Fruit fly (Drosophila melanogaster) whole organism, embryonic: ENCODE data around the gene CG4730.
A peak's percentile ranks its signal among the peaks of the same experiment; 100 is the strongest.

ENCODE experiments used
- Asciz ChIP-seq: fragments of 200-800 bp; sonication (Bioruptor generic); optimal IDR thresholded peaks from 2 replicates; lab custom pipeline; 2017; ENCODE audit warnings: missing biosample characterization, mild to moderate bottlenecking, missing genetic modification characterization, missing genetic modification reagents
- CG10147 ChIP-seq: fragments of 200-800 bp; sonication (Bioruptor generic); optimal IDR thresholded peaks from 2 replicates; lab custom pipeline; 2019; ENCODE audit warnings: missing biosample characterization, mild to moderate bottlenecking, missing genetic modification characterization, moderate library complexity
- CG10267 ChIP-seq: fragments of 200-800 bp; sonication (Bioruptor generic); optimal IDR thresholded peaks from 2 replicates; lab custom pipeline; 2018; ENCODE audit warnings: missing biosample characterization, mild to moderate bottlenecking, missing genetic modification characterization, moderate library complexity
- CG10462 ChIP-seq: fragments of 200-800 bp; sonication (Bioruptor generic); optimal IDR thresholded peaks from 2 replicates; lab custom pipeline; 2016; ENCODE audit warnings: missing biosample characterization, missing genetic modification characterization
- CG10979 ChIP-seq: fragments of 200-800 bp; sonication (Bioruptor generic); optimal IDR thresholded peaks from 2 replicates; lab custom pipeline; 2018; ENCODE audit warnings: missing biosample characterization, mild to moderate bottlenecking, missing genetic modification characterization, moderate library complexity
- CG1233 ChIP-seq: fragments of 200-800 bp; sonication (Bioruptor generic); optimal IDR thresholded peaks from 4 replicates; lab custom pipeline; 2018; ENCODE audit warnings: missing biosample characterization, mild to moderate bottlenecking, missing genetic modification characterization
- CG13287 ChIP-seq: fragments of 200-800 bp; sonication (Bioruptor generic); IDR thresholded peaks from 2 replicates; pipeline ENCODE4 v1.3.6; 2022; ENCODE audit warnings: missing biosample characterization, missing genetic modification characterization; ENCODE audit not compliant: partially characterized antibody
- CG14014 ChIP-seq: fragments of 200-800 bp; sonication (Bioruptor generic); IDR thresholded peaks from 2 replicates; pipeline ENCODE4 v1.3.6; 2022; ENCODE audit warnings: missing biosample characterization, missing genetic modification characterization
- CG15514 ChIP-seq: fragments of 200-800 bp; sonication (Bioruptor generic); optimal IDR thresholded peaks from 3 replicates; lab custom pipeline; 2017; ENCODE audit warnings: missing biosample characterization, missing genetic modification characterization, mild to moderate bottlenecking, moderate library complexity, missing genetic modification reagents
- CG18262 ChIP-seq: fragments of 200-800 bp; optimal IDR thresholded peaks from 3 replicates; lab custom pipeline; 2019; ENCODE audit warnings: missing biosample characterization, mild to moderate bottlenecking, missing genetic modification characterization, moderate library complexity
- CG18619 ChIP-seq: fragments of 200-800 bp; sonication (Bioruptor generic); optimal IDR thresholded peaks from 3 replicates; lab custom pipeline; 2017; ENCODE audit warnings: missing biosample characterization, mild to moderate bottlenecking, missing genetic modification characterization
- CG31365 ChIP-seq: fragments of 200-800 bp; sonication (Bioruptor generic); optimal IDR thresholded peaks from 2 replicates; lab custom pipeline; 2018; ENCODE audit warnings: missing biosample characterization, mild to moderate bottlenecking, missing genetic modification characterization
- CG3163 ChIP-seq: fragments of 200-800 bp; sonication (Bioruptor generic); optimal IDR thresholded peaks from 3 replicates; lab custom pipeline; 2016; ENCODE audit warnings: missing biosample characterization, missing genetic modification characterization
- CG3407 ChIP-seq: fragments of 200-800 bp; sonication (Bioruptor generic); optimal IDR thresholded peaks from 2 replicates; lab custom pipeline; 2018; ENCODE audit warnings: missing biosample characterization, mild to moderate bottlenecking, missing genetic modification characterization
- CG6683 ChIP-seq: fragments of 200-800 bp; sonication (Bioruptor generic); optimal IDR thresholded peaks from 2 replicates; lab custom pipeline; 2017; ENCODE audit warnings: missing biosample characterization, mild to moderate bottlenecking, missing genetic modification characterization, missing genetic modification reagents
- CG7556 ChIP-seq: fragments of 200-800 bp; sonication (Bioruptor generic); optimal IDR thresholded peaks from 2 replicates; lab custom pipeline; 2017; ENCODE audit warnings: missing biosample characterization, mild to moderate bottlenecking, missing genetic modification characterization
- CG8388 ChIP-seq: fragments of 200-800 bp; sonication (Bioruptor generic); optimal IDR thresholded peaks from 2 replicates; lab custom pipeline; 2019; ENCODE audit warnings: missing biosample characterization, mild to moderate bottlenecking, missing genetic modification characterization, moderate library complexity
- CG8924 ChIP-seq: fragments of 200-800 bp; optimal IDR thresholded peaks from 3 replicates; lab custom pipeline; 2019; ENCODE audit warnings: missing biosample characterization, mild to moderate bottlenecking, missing genetic modification characterization, moderate library complexity
- CoRest ChIP-seq: fragments of 200-800 bp; sonication (Bioruptor generic); optimal IDR thresholded peaks from 3 replicates; lab custom pipeline; 2018; ENCODE audit warnings: missing biosample characterization, mild to moderate bottlenecking, missing genetic modification characterization, moderate library complexity
- Dek ChIP-seq: fragments of 200-800 bp; sonication (Bioruptor generic); optimal IDR thresholded peaks from 3 replicates; lab custom pipeline; 2019; ENCODE audit warnings: missing biosample characterization, mild to moderate bottlenecking, missing genetic modification characterization, moderate library complexity
- E2f2 ChIP-seq: fragments of 200-800 bp; sonication (Bioruptor generic); IDR thresholded peaks from 2 replicates; pipeline ENCODE4 v1.3.6; 2022; ENCODE audit warnings: missing biosample characterization, missing genetic modification characterization
- Gug ChIP-seq: fragments of 200-800 bp; sonication (Bioruptor generic); IDR thresholded peaks from 4 replicates; pipeline ENCODE4 v1.3.6; 2022; ENCODE audit warnings: missing biosample characterization, missing genetic modification characterization
- Hand ChIP-seq: fragments of 200-800 bp; sonication (Bioruptor generic); optimal IDR thresholded peaks from 2 replicates; lab custom pipeline; 2017; ENCODE audit warnings: mild to moderate bottlenecking, missing biosample characterization, missing genetic modification reagents, missing genetic modification characterization
- Hey ChIP-seq: fragments of 200-800 bp; sonication (Bioruptor generic); optimal IDR thresholded peaks from 3 replicates; lab custom pipeline; 2018; ENCODE audit warnings: missing biosample characterization, mild to moderate bottlenecking, missing genetic modification characterization
- Lpt ChIP-seq: fragments of >200 bp; optimal IDR thresholded peaks from 2 replicates; lab custom pipeline; 2018; ENCODE audit warnings: missing biosample characterization, missing genetic modification characterization
- Mad ChIP-seq: fragments of 200-800 bp; sonication (Bioruptor generic); optimal IDR thresholded peaks from 2 replicates; lab custom pipeline; 2016; ENCODE audit warnings: missing biosample characterization, missing genetic modification characterization
- Mes4 ChIP-seq: fragments of 200-800 bp; sonication (Bioruptor generic); optimal IDR thresholded peaks from 2 replicates; lab custom pipeline; 2016; ENCODE audit warnings: missing biosample characterization, missing genetic modification characterization
- Neu2 ChIP-seq: fragments of 200-800 bp; sonication (Bioruptor generic); optimal IDR thresholded peaks from 3 replicates; lab custom pipeline; 2016; ENCODE audit warnings: missing biosample characterization, missing genetic modification characterization, borderline replicate concordance
- Side ChIP-seq: fragments of 200-800 bp; sonication (Bioruptor generic); optimal IDR thresholded peaks from 2 replicates; lab custom pipeline; 2016; ENCODE audit warnings: missing biosample characterization, missing genetic modification characterization
- Trl ChIP-seq, 3 experiments: fragments of >200 bp in 2 of 3; fragments of 200-800 bp in 1 of 3; sonication (Bioruptor generic) in 1 of 3; optimal IDR thresholded peaks; 2 replicates in 1 of 3; 3 replicates in 2 of 3; lab custom pipeline; 2016 to 2017; ENCODE audit warnings: missing biosample characterization in 1 of 3, missing genetic modification characterization in 1 of 3
- YL-1 ChIP-seq: fragments of 200-800 bp; sonication (Bioruptor generic); optimal IDR thresholded peaks from 3 replicates; lab custom pipeline; 2017; ENCODE audit warnings: missing biosample characterization, mild to moderate bottlenecking, missing genetic modification characterization
- bsh ChIP-seq, 2 experiments: fragments of 200-800 bp; sonication (Bioruptor generic); optimal IDR thresholded peaks; 2 replicates each; lab custom pipeline; 2017 to 2018; ENCODE audit warnings: mild to moderate bottlenecking in 2 of 2, missing biosample characterization in 2 of 2, missing genetic modification characterization in 2 of 2, moderate library complexity in 1 of 2
- ewg ChIP-seq: fragments of 200-800 bp; sonication (Bioruptor generic); optimal IDR thresholded peaks from 3 replicates; lab custom pipeline; 2017; ENCODE audit warnings: mild to moderate bottlenecking, missing biosample characterization, missing genetic modification reagents, missing genetic modification characterization
- grau ChIP-seq: fragments of 200-800 bp; optimal IDR thresholded peaks from 3 replicates; lab custom pipeline; 2019; ENCODE audit warnings: missing biosample characterization, mild to moderate bottlenecking, missing genetic modification characterization, moderate library complexity
- grn ChIP-seq: fragments of 200-800 bp; sonication (Bioruptor generic); optimal IDR thresholded peaks from 3 replicates; lab custom pipeline; 2017; ENCODE audit warnings: missing biosample characterization, missing genetic modification characterization
- luna ChIP-seq: fragments of 200-800 bp; sonication (Bioruptor generic); optimal IDR thresholded peaks from 2 replicates; lab custom pipeline; 2016; ENCODE audit warnings: missing biosample characterization, missing genetic modification characterization
- mld ChIP-seq: fragments of 200-800 bp; sonication (Bioruptor generic); IDR thresholded peaks from 3 replicates; pipeline ENCODE4 v1.3.6; 2022; ENCODE audit warnings: missing biosample characterization, missing genetic modification characterization; ENCODE audit not compliant: partially characterized antibody
- nom ChIP-seq: fragments of 200-800 bp; sonication (Bioruptor generic); optimal IDR thresholded peaks from 2 replicates; lab custom pipeline; 2017; ENCODE audit warnings: missing biosample characterization, missing genetic modification characterization, mild to moderate bottlenecking, moderate library complexity, missing genetic modification reagents
- pan ChIP-seq, 4 experiments: fragments of >200 bp in 3 of 4; fragments of 200-800 bp in 1 of 4; sonication (Bioruptor generic) in 1 of 4; optimal IDR thresholded peaks in 3 of 4; IDR thresholded peaks in 1 of 4; 2 replicates each; pipeline versions ENCODE4 v1.3.6 to Lab custom; 2017 to 2022; ENCODE audit warnings: missing biosample characterization in 2 of 4, missing genetic modification characterization in 2 of 4, mixed read lengths in 1 of 4
- peb ChIP-seq: fragments of 200-800 bp; sonication (Bioruptor generic); IDR thresholded peaks from 2 replicates; pipeline ENCODE4 v1.3.6; 2022; ENCODE audit warnings: missing biosample characterization, missing genetic modification characterization
- salm ChIP-seq: fragments of 200-800 bp; sonication (Bioruptor generic); optimal IDR thresholded peaks from 2 replicates; lab custom pipeline; 2018; ENCODE audit warnings: missing biosample characterization, mild to moderate bottlenecking, missing genetic modification characterization
- sens-2 ChIP-seq: fragments of 200-800 bp; sonication (Bioruptor generic); IDR thresholded peaks from 2 replicates; pipeline ENCODE4 v1.3.6; 2022; ENCODE audit warnings: missing biosample characterization, missing genetic modification characterization
- sna ChIP-seq: fragments of 200-800 bp; sonication (Bioruptor generic); IDR thresholded peaks from 2 replicates; pipeline ENCODE4 v1.3.6; 2022; ENCODE audit warnings: missing biosample characterization, missing genetic modification characterization; ENCODE audit not compliant: partially characterized antibody
- tgo ChIP-seq: fragments of 200-800 bp; sonication (Bioruptor generic); IDR thresholded peaks from 3 replicates; pipeline ENCODE4 v1.3.6; 2022; ENCODE audit warnings: missing biosample characterization, missing genetic modification characterization
- tin ChIP-seq: fragments of 200-800 bp; sonication (Bioruptor generic); optimal IDR thresholded peaks from 3 replicates; lab custom pipeline; 2016; ENCODE audit warnings: missing biosample characterization, missing genetic modification characterization
- usp ChIP-seq: fragments of >200 bp; optimal IDR thresholded peaks from 2 replicates; lab custom pipeline; 2017; ENCODE audit warnings: missing biosample characterization, missing genetic modification characterization
- zfh1 ChIP-seq: fragments of 200-800 bp; sonication (Bioruptor generic); IDR thresholded peaks from 3 replicates; pipeline ENCODE4 v1.3.6; 2022; ENCODE audit warnings: missing biosample characterization, missing genetic modification characterization

Gene CG4730

DNA sequence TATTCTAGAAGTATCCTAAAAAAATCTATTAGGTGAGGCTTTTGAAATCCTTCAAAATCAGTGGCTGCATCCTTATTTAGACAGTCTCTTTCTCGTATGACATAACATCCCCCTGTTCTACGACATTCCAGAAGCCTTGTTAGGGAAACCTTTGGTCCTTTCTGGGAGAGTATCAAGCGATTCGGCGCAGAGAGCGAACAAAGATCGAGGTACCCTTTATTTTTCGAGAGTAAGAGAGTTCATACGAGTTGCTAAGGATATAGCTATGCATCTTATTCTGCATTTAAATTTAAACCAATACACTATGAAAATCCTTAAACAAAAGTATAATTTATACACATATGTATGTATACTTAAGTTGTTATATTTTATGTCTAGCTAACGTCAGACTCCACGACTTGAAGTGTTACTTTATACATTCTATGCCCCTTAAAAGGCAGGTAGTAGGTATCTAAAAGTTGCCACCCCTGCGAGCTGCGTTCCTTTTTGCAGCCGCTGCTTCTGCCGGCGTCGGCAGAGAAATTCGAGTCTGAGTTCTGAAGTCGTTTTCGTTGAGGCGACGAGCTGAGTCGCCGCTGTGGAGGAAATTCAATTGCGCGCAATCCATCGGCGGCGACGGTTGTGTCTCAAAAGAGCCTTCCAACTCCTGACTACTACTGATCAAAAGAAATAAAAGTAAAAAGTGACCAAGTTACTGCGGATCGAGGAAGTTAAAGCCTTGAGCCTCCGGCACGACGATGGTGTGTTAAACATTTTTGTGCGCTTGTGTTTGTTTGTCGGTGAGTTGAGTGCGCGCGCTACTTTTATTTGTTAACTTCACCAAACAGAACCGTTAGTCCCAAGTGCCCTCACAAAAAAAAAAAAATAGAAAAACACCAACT lies 40.9 kb downstream of the CG4730 start, which contains the start of gene jigr1 (continued):
- no peak for TF ChIP-seq CG10147
- no peak for TF ChIP-seq Gug
- TF ChIP-seq sna (GFP tag; lab: Robert Waterston, UW), result no peak
- no peak for TF ChIP-seq Asciz (GFP tag; lab: Kevin White, UChicago)
- TF ChIP-seq salm (tag; lab: Kevin White, UChicago), result no peak
- no peak for TF ChIP-seq Mes4 (GFP tag; lab: Kevin White, UChicago)
- no peak for TF ChIP-seq CG10462 (GFP tag; lab: Kevin White, UChicago)
- peak in 1 of 2 experiments; percentile 10 for TF ChIP-seq Trl (optimal IDR thresholded peaks at IDR 0.05; lab: Kevin White, UChicago)
- TF ChIP-seq Trl (GFP tag; optimal IDR thresholded peaks at IDR 0.05; lab: Kevin White, UChicago), result no peak
- TF ChIP-seq Mad (GFP tag; lab: Kevin White, UChicago), result no peak
- peak; percentile 46 for TF ChIP-seq CG7556 (GFP tag; lab: Kevin White, UChicago)
- TF ChIP-seq CG8388 (GFP tag; lab: Kevin White, UChicago), result peak; percentile 37
- TF ChIP-seq sens-2 (GFP tag; lab: Robert Waterston, UW), result no peak
- TF ChIP-seq CG14014 (GFP tag; lab: Robert Waterston, UW), result no peak
- peak; percentile 77 for TF ChIP-seq CG10979 (tag; lab: Kevin White, UChicago)
- TF ChIP-seq luna (GFP tag; lab: Kevin White, UChicago), result no peak
- no peak for TF ChIP-seq E2f2 (GFP tag; lab: Robert Waterston, UW)
- TF ChIP-seq CG10267, result peak; percentile 78
- no peak for TF ChIP-seq CG15514
- no peak for TF ChIP-seq Side (GFP tag; lab: Kevin White, UChicago)
- TF ChIP-seq Hey (tag; lab: Kevin White, UChicago), result no peak
- no peak for TF ChIP-seq CG13287 (GFP tag; lab: Robert Waterston, UW)
- peak; percentile 39 for TF ChIP-seq grau (tag; lab: Kevin White, UChicago)
- peak; percentile 64 for TF ChIP-seq nom (GFP tag; lab: Kevin White, UChicago)
- no peak for TF ChIP-seq grn
- TF ChIP-seq zfh1, result peak; percentile 60; the same call in 1 of the 3 replicates
- peak in 1 of 2 experiments; percentile 5 for TF ChIP-seq bsh (GFP tag; optimal IDR thresholded peaks at IDR 0.05; lab: Kevin White, UChicago)
- TF ChIP-seq ewg (GFP tag; lab: Kevin White, UChicago), result peak; percentile 1
- no peak for TF ChIP-seq Dek
- no peak for TF ChIP-seq CG6683 (GFP tag; lab: Kevin White, UChicago)
- TF ChIP-seq Hand (GFP tag; lab: Kevin White, UChicago), result no peak
- no peak for TF ChIP-seq YL-1
- TF ChIP-seq peb (GFP tag; lab: Robert Waterston, UW), result no peak
- no peak for TF ChIP-seq CG3407 (GFP tag; lab: Kevin White, UChicago)
- TF ChIP-seq usp (GFP tag; lab: Kevin White, UChicago), result no peak
- TF ChIP-seq CoRest (tag; lab: Kevin White, UChicago), result peak; percentile 37
- peak; percentile 74 for TF ChIP-seq CG8924 (tag; lab: Kevin White, UChicago)
- peak; percentile 77 for TF ChIP-seq CG18262 (tag; lab: Kevin White, UChicago)
- no peak for TF ChIP-seq tgo (GFP tag; lab: Robert Waterston, UW)
- TF ChIP-seq Neu2 (GFP tag; lab: Kevin White, UChicago), result peak; percentile 70
- no peak for TF ChIP-seq CG31365 (tag; lab: Kevin White, UChicago)
- no peak for TF ChIP-seq mld (GFP tag; lab: Robert Waterston, UW)
- TF ChIP-seq CG18619 (GFP tag; lab: Kevin White, UChicago), result no peak
- peak; percentile 5 for TF ChIP-seq tin (GFP tag; lab: Kevin White, UChicago)
- TF ChIP-seq CG3163 (GFP tag; lab: Kevin White, UChicago), result no peak
- peak in 1 of 2 experiments; percentile 87 for TF ChIP-seq pan (optimal IDR thresholded peaks at IDR 0.05; lab: Kevin White, UChicago)
- peak in 1 of 2 experiments; percentile 81 for TF ChIP-seq pan (GFP tag; optimal IDR thresholded peaks at IDR 0.05 in 1 of 2, IDR thresholded peaks at IDR 0.05 in 1 of 2)
- TF ChIP-seq Lpt (GFP tag; lab: Kevin White, UChicago), result no peak
- no peak for TF ChIP-seq CG1233
